Worm (Caenorhabditis elegans) whole organism, mixed stage, embryonic: ENCODE results near the gene twk-14.
A peak's percentile ranks its signal among the peaks of the same experiment; 100 is the strongest.

ENCODE experiments used
- M03D4.4 ChIP-seq: sonication (generic microtip); optimal IDR thresholded peaks from 2 replicates; lab custom pipeline; 2017; ENCODE audit warnings: mild to moderate bottlenecking, missing genetic modification characterization, missing compliant biosample characterization
- bed-3 ChIP-seq: fragments of 200-800 bp; sonication (Bioruptor generic); optimal IDR thresholded peaks from 3 replicates; lab custom pipeline; 2018; ENCODE audit warnings: mild to moderate bottlenecking, missing genetic modification characterization, moderate library complexity, missing compliant biosample characterization
- blmp-1 ChIP-seq: fragments of 150-350 bp; optimal IDR thresholded peaks from 2 replicates; lab custom pipeline; 2014; ENCODE audit warnings: missing biosample characterization, missing genetic modification characterization
- ceh-39 ChIP-seq: fragments of 150-350 bp; optimal IDR thresholded peaks from 2 replicates; lab custom pipeline; 2014; ENCODE audit warnings: missing biosample characterization, missing genetic modification characterization
- ceh-83 ChIP-seq: fragments of 200-800 bp; sonication (Bioruptor generic); optimal IDR thresholded peaks from 2 replicates; lab custom pipeline; 2018; ENCODE audit warnings: mild to moderate bottlenecking, missing genetic modification characterization, missing compliant biosample characterization
- ces-1 ChIP-seq: fragments of 150-350 bp; optimal IDR thresholded peaks from 2 replicates; lab custom pipeline; 2014; ENCODE audit warnings: missing biosample characterization, missing genetic modification reagents, missing genetic modification characterization
- cnd-1 ChIP-seq: fragments of 200-800 bp; sonication (Bioruptor generic); optimal IDR thresholded peaks from 2 replicates; lab custom pipeline; 2018; ENCODE audit warnings: mild to moderate bottlenecking, missing genetic modification characterization, missing compliant biosample characterization
- elt-1 ChIP-seq: sonication (generic microtip); optimal IDR thresholded peaks from 2 replicates; lab custom pipeline; 2017; ENCODE audit warnings: missing genetic modification characterization, mild to moderate bottlenecking, missing compliant biosample characterization, antibody characterized with exemption, moderate library complexity, borderline replicate concordance; ENCODE audit not compliant: insufficient read depth
- elt-3 ChIP-seq: fragments of 150-350 bp; optimal IDR thresholded peaks from 2 replicates; lab custom pipeline; 2014; ENCODE audit warnings: missing biosample characterization, missing genetic modification characterization
- flh-1 ChIP-seq: fragments of 200-800 bp; sonication (Bioruptor generic); optimal IDR thresholded peaks from 2 replicates; lab custom pipeline; 2018; ENCODE audit warnings: mild to moderate bottlenecking, missing genetic modification characterization, moderate library complexity, missing compliant biosample characterization
- ham-2 ChIP-seq: fragments of 200-800 bp; sonication (Bioruptor generic); optimal IDR thresholded peaks from 2 replicates; lab custom pipeline; 2018; ENCODE audit warnings: mild to moderate bottlenecking, missing genetic modification characterization, missing compliant biosample characterization
- hlh-1 ChIP-seq: fragments of 150-350 bp; optimal IDR thresholded peaks from 2 replicates; lab custom pipeline; 2014; ENCODE audit warnings: missing biosample characterization, missing genetic modification reagents, missing genetic modification characterization
- lin-13 ChIP-seq: fragments of 150-350 bp; optimal IDR thresholded peaks from 2 replicates; lab custom pipeline; 2014; ENCODE audit warnings: missing biosample characterization, missing genetic modification characterization
- lin-32 ChIP-seq: fragments of 200-800 bp; sonication (Bioruptor generic); optimal IDR thresholded peaks from 2 replicates; lab custom pipeline; 2018; ENCODE audit warnings: mild to moderate bottlenecking, missing genetic modification characterization, missing compliant biosample characterization
- lsy-2 ChIP-seq: fragments of 150-350 bp; optimal IDR thresholded peaks from 2 replicates; lab custom pipeline; 2014; ENCODE audit warnings: missing biosample characterization, missing genetic modification characterization
- mab-5 ChIP-seq: fragments of 150-350 bp; optimal IDR thresholded peaks from 2 replicates; lab custom pipeline; 2014; ENCODE audit warnings: missing biosample characterization, missing genetic modification characterization
- mls-2 ChIP-seq: sonication (generic microtip); optimal IDR thresholded peaks from 2 replicates; lab custom pipeline; 2016; ENCODE audit warnings: mild to moderate bottlenecking, missing genetic modification characterization, moderate library complexity, missing compliant biosample characterization
- nhr-2 ChIP-seq: fragments of 150-350 bp; optimal IDR thresholded peaks from 2 replicates; lab custom pipeline; 2014; ENCODE audit warnings: missing biosample characterization, missing genetic modification characterization
- nhr-237 ChIP-seq: fragments of 150-350 bp; optimal IDR thresholded peaks from 2 replicates; lab custom pipeline; 2014; ENCODE audit warnings: missing biosample characterization, missing genetic modification characterization
- nhr-28 ChIP-seq: fragments of 150-350 bp; optimal IDR thresholded peaks from 2 replicates; lab custom pipeline; 2014; ENCODE audit warnings: missing biosample characterization, missing genetic modification characterization
- nhr-76 ChIP-seq: sonication (generic microtip); optimal IDR thresholded peaks from 2 replicates; lab custom pipeline; 2017; ENCODE audit warnings: missing biosample characterization, missing genetic modification characterization
- pha-4 ChIP-seq: fragments of 150-350 bp; optimal IDR thresholded peaks from 2 replicates; lab custom pipeline; 2018; ENCODE audit warnings: missing biosample characterization, missing genetic modification reagents, missing genetic modification characterization
- sem-2 ChIP-seq: fragments of 200-800 bp; sonication (Bioruptor generic); optimal IDR thresholded peaks from 2 replicates; lab custom pipeline; 2018; ENCODE audit warnings: mild to moderate bottlenecking, missing genetic modification characterization, missing compliant biosample characterization
- snpc-4 ChIP-seq: fragments of 150-350 bp; optimal IDR thresholded peaks from 2 replicates; lab custom pipeline; 2014; ENCODE audit warnings: missing biosample characterization, missing genetic modification characterization
- sptf-1 ChIP-seq: sonication (generic microtip); optimal IDR thresholded peaks from 2 replicates; lab custom pipeline; 2017; ENCODE audit warnings: mild to moderate bottlenecking, missing genetic modification characterization, moderate library complexity, missing compliant biosample characterization
- unc-120 ChIP-seq: sonication (generic microtip); optimal IDR thresholded peaks from 2 replicates; lab custom pipeline; 2017; ENCODE audit warnings: missing genetic modification characterization, missing compliant biosample characterization; ENCODE audit not compliant: poor library complexity, severe bottlenecking
- unc-39 ChIP-seq: fragments of 150-350 bp; optimal IDR thresholded peaks from 2 replicates; lab custom pipeline; 2014; ENCODE audit warnings: missing biosample characterization, missing genetic modification characterization
- unc-62 ChIP-seq: fragments of 150-350 bp; optimal IDR thresholded peaks from 2 replicates; lab custom pipeline; 2014; ENCODE audit warnings: missing biosample characterization, missing genetic modification reagents, missing genetic modification characterization
- zip-8 ChIP-seq: fragments of 150-350 bp; optimal IDR thresholded peaks from 2 replicates; lab custom pipeline; 2014; ENCODE audit warnings: missing biosample characterization, missing genetic modification characterization
- ztf-11 ChIP-seq: fragments of 150-350 bp; optimal IDR thresholded peaks from 2 replicates; lab custom pipeline; 2014; ENCODE audit warnings: missing biosample characterization, missing genetic modification characterization

The twk-14 gene

DNA sequence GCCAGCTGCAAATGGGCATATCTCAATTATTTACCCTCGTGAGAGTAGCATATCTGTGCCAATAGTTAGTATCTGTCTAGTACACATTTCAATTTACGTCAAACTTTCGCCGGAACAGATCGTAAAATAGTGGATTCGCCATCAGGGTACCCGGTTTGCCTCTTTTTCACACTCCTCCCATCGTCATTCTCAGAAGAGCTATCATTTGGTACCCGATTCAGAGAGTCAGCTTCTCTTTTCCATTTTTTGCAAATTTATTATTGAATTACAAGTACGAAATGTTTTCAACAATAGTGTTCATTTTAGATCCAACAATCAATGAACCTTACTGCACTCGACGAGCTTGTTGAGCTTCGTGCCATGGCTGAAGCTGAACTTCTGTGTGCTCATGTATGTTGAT is 33.5 kb upstream of the twk-14 start, which contains the start of gene C54D10.5:
Gene C54D10.5, plus strand, starts transcription at position 301 of the 400 bp plus-strand sequence.
- TF ChIP-seq blmp-1 (tag; lab: Kevin White, UChicago) (no peak), nhr-28 (no peak), pha-4 (tag; lab: Kevin White, UChicago) (no peak), cnd-1 (tag; lab: Kevin White, UChicago) (no peak), unc-120 (no peak), unc-39 (no peak)

ce11 chrV:12427826-12428225 is 32.3 kb upstream of the twk-14 start:
- TF ChIP-seq ces-1 (GFP tag; lab: Kevin White, UChicago): no peak
- TF ChIP-seq flh-1 (GFP tag; lab: Kevin White, UChicago): no peak
- TF ChIP-seq ceh-39: no peak
- TF ChIP-seq lsy-2: no peak

ce11 chrV:12421360-12421759 is 25.9 kb upstream of the twk-14 start:
- TF ChIP-seq unc-120: no peak
- TF ChIP-seq blmp-1 (tag; lab: Kevin White, UChicago): no peak
- TF ChIP-seq ces-1 (GFP tag; lab: Kevin White, UChicago): peak; percentile 74

ce11 chrV:12420843-12421242 is 25.3 kb upstream of the twk-14 start, which contains the start of gene C54D10.4:
C54D10.4 (minus strand) TSS chrV:12420943.
- TF ChIP-seq nhr-76 (tag; lab: Kevin White, UChicago): no peak
- no peak for TF ChIP-seq mls-2 (tag; lab: Kevin White, UChicago)
- no peak for TF ChIP-seq snpc-4 (tag; lab: Kevin White, UChicago)
- TF ChIP-seq sem-2: no peak
- no peak for TF ChIP-seq zip-8 (tag; lab: Kevin White, UChicago)
- TF ChIP-seq mab-5: no peak
- no peak for TF ChIP-seq flh-1 (GFP tag; lab: Kevin White, UChicago)

ce11 chrV:12418292-12418691 is 22.8 kb upstream of the twk-14 start, which contains the start of gene C54D10.3:
C54D10.3 (plus strand) TSS chrV:12418592.
- TF ChIP-seq lin-32 (GFP tag; lab: Kevin White, UChicago) (no peak), elt-1 (tag; lab: Kevin White, UChicago) (no peak), mls-2 (tag; lab: Kevin White, UChicago) (no peak), bed-3 (GFP tag; lab: Kevin White, UChicago) (no peak), nhr-28 (no peak), nhr-2 (no peak), sptf-1 (tag; lab: Kevin White, UChicago) (no peak), ztf-11 (tag; lab: Kevin White, UChicago) (no peak), lin-13 (tag; lab: Kevin White, UChicago) (no peak), ham-2 (GFP tag; lab: Kevin White, UChicago) (no peak), ceh-83 (GFP tag; lab: Kevin White, UChicago) (no peak), hlh-1 (tag; lab: Kevin White, UChicago) (no peak), flh-1 (GFP tag; lab: Kevin White, UChicago) (no peak), cnd-1 (tag; lab: Kevin White, UChicago) (no peak), nhr-237 (tag; lab: Kevin White, UChicago) (no peak), elt-3 (tag; lab: Kevin White, UChicago) (no peak), pha-4 (tag; lab: Kevin White, UChicago) (no peak), blmp-1 (tag; lab: Kevin White, UChicago) (no peak), lsy-2 (no peak), nhr-76 (tag; lab: Kevin White, UChicago) (no peak)
- TF ChIP-seq, all 35 proteins: peak for 0

ce11 chrV:12417277-12417676 is 21.8 kb upstream of the twk-14 start, which contains the start of gene cdr-3:
cdr-3 (minus strand) TSS chrV:12417377.
- TF ChIP-seq lin-13 (tag; lab: Kevin White, UChicago): no peak
- TF ChIP-seq M03D4.4: no peak
- TF ChIP-seq unc-62 (GFP tag; lab: Kevin White, UChicago): no peak
